Worm (Caenorhabditis elegans) whole organism, mixed stage, embryonic: ENCODE data around the gene idh-2.

Experiments
- M03D4.4 ChIP-seq: sonication (generic microtip); optimal IDR thresholded peaks from 2 replicates; lab custom pipeline; 2017; ENCODE audit warnings: mild to moderate bottlenecking, missing genetic modification characterization, missing compliant biosample characterization
- bed-3 ChIP-seq: fragments of 200-800 bp; sonication (Bioruptor generic); optimal IDR thresholded peaks from 3 replicates; lab custom pipeline; 2018; ENCODE audit warnings: mild to moderate bottlenecking, missing genetic modification characterization, moderate library complexity, missing compliant biosample characterization
- blmp-1 ChIP-seq: fragments of 150-350 bp; optimal IDR thresholded peaks from 2 replicates; lab custom pipeline; 2014; ENCODE audit warnings: missing biosample characterization, missing genetic modification characterization
- ceh-39 ChIP-seq: fragments of 150-350 bp; optimal IDR thresholded peaks from 2 replicates; lab custom pipeline; 2014; ENCODE audit warnings: missing biosample characterization, missing genetic modification characterization
- ceh-43 ChIP-seq: fragments of 200-800 bp; sonication (Bioruptor generic); optimal IDR thresholded peaks from 2 replicates; lab custom pipeline; 2018; ENCODE audit warnings: mild to moderate bottlenecking, missing genetic modification characterization, moderate library complexity, missing compliant biosample characterization
- ceh-83 ChIP-seq: fragments of 200-800 bp; sonication (Bioruptor generic); optimal IDR thresholded peaks from 2 replicates; lab custom pipeline; 2018; ENCODE audit warnings: mild to moderate bottlenecking, missing genetic modification characterization, missing compliant biosample characterization
- ces-1 ChIP-seq: fragments of 150-350 bp; optimal IDR thresholded peaks from 2 replicates; lab custom pipeline; 2014; ENCODE audit warnings: missing biosample characterization, missing genetic modification reagents, missing genetic modification characterization
- drap-1 ChIP-seq: fragments of 200-800 bp; sonication (Bioruptor generic); optimal IDR thresholded peaks from 3 replicates; lab custom pipeline; 2018; ENCODE audit warnings: mild to moderate bottlenecking, missing genetic modification characterization, missing compliant biosample characterization
- elt-1 ChIP-seq: sonication (generic microtip); optimal IDR thresholded peaks from 2 replicates; lab custom pipeline; 2017; ENCODE audit warnings: missing genetic modification characterization, mild to moderate bottlenecking, missing compliant biosample characterization, antibody characterized with exemption, moderate library complexity, borderline replicate concordance; ENCODE audit not compliant: insufficient read depth
- elt-3 ChIP-seq: fragments of 150-350 bp; optimal IDR thresholded peaks from 2 replicates; lab custom pipeline; 2014; ENCODE audit warnings: missing biosample characterization, missing genetic modification characterization
- flh-1 ChIP-seq: fragments of 200-800 bp; sonication (Bioruptor generic); optimal IDR thresholded peaks from 2 replicates; lab custom pipeline; 2018; ENCODE audit warnings: mild to moderate bottlenecking, missing genetic modification characterization, moderate library complexity, missing compliant biosample characterization
- ham-2 ChIP-seq: fragments of 200-800 bp; sonication (Bioruptor generic); optimal IDR thresholded peaks from 2 replicates; lab custom pipeline; 2018; ENCODE audit warnings: mild to moderate bottlenecking, missing genetic modification characterization, missing compliant biosample characterization
- hlh-1 ChIP-seq: fragments of 150-350 bp; optimal IDR thresholded peaks from 2 replicates; lab custom pipeline; 2014; ENCODE audit warnings: missing biosample characterization, missing genetic modification reagents, missing genetic modification characterization
- lin-13 ChIP-seq: fragments of 150-350 bp; optimal IDR thresholded peaks from 2 replicates; lab custom pipeline; 2014; ENCODE audit warnings: missing biosample characterization, missing genetic modification characterization
- lin-32 ChIP-seq: fragments of 200-800 bp; sonication (Bioruptor generic); optimal IDR thresholded peaks from 2 replicates; lab custom pipeline; 2018; ENCODE audit warnings: mild to moderate bottlenecking, missing genetic modification characterization, missing compliant biosample characterization
- lsy-2 ChIP-seq: fragments of 150-350 bp; optimal IDR thresholded peaks from 2 replicates; lab custom pipeline; 2014; ENCODE audit warnings: missing biosample characterization, missing genetic modification characterization
- mep-1 ChIP-seq: fragments of 150-350 bp; optimal IDR thresholded peaks from 2 replicates; lab custom pipeline; 2017; ENCODE audit warnings: missing biosample characterization, missing genetic modification reagents, missing genetic modification characterization, inconsistent platforms
- mls-2 ChIP-seq: sonication (generic microtip); optimal IDR thresholded peaks from 2 replicates; lab custom pipeline; 2016; ENCODE audit warnings: mild to moderate bottlenecking, missing genetic modification characterization, moderate library complexity, missing compliant biosample characterization
- nhr-12 ChIP-seq: fragments of 150-350 bp; optimal IDR thresholded peaks from 2 replicates; lab custom pipeline; 2014; ENCODE audit warnings: missing biosample characterization, missing genetic modification characterization
- nhr-2 ChIP-seq: fragments of 150-350 bp; optimal IDR thresholded peaks from 2 replicates; lab custom pipeline; 2014; ENCODE audit warnings: missing biosample characterization, missing genetic modification characterization
- nhr-237 ChIP-seq: fragments of 150-350 bp; optimal IDR thresholded peaks from 2 replicates; lab custom pipeline; 2014; ENCODE audit warnings: missing biosample characterization, missing genetic modification characterization
- nhr-28 ChIP-seq: fragments of 150-350 bp; optimal IDR thresholded peaks from 2 replicates; lab custom pipeline; 2014; ENCODE audit warnings: missing biosample characterization, missing genetic modification characterization
- pha-4 ChIP-seq: fragments of 150-350 bp; optimal IDR thresholded peaks from 2 replicates; lab custom pipeline; 2018; ENCODE audit warnings: missing biosample characterization, missing genetic modification reagents, missing genetic modification characterization
- sem-2 ChIP-seq: fragments of 200-800 bp; sonication (Bioruptor generic); optimal IDR thresholded peaks from 2 replicates; lab custom pipeline; 2018; ENCODE audit warnings: mild to moderate bottlenecking, missing genetic modification characterization, missing compliant biosample characterization
- sptf-1 ChIP-seq: sonication (generic microtip); optimal IDR thresholded peaks from 2 replicates; lab custom pipeline; 2017; ENCODE audit warnings: mild to moderate bottlenecking, missing genetic modification characterization, moderate library complexity, missing compliant biosample characterization
- tbx-8 ChIP-seq: fragments of 200-800 bp; sonication (Bioruptor generic); optimal IDR thresholded peaks from 2 replicates; lab custom pipeline; 2018; ENCODE audit warnings: mild to moderate bottlenecking, missing genetic modification characterization, moderate library complexity, missing compliant biosample characterization
- unc-120 ChIP-seq: sonication (generic microtip); optimal IDR thresholded peaks from 2 replicates; lab custom pipeline; 2017; ENCODE audit warnings: missing genetic modification characterization, missing compliant biosample characterization; ENCODE audit not compliant: poor library complexity, severe bottlenecking
- unc-39 ChIP-seq: fragments of 150-350 bp; optimal IDR thresholded peaks from 2 replicates; lab custom pipeline; 2014; ENCODE audit warnings: missing biosample characterization, missing genetic modification characterization
- unc-62 ChIP-seq: fragments of 150-350 bp; optimal IDR thresholded peaks from 2 replicates; lab custom pipeline; 2014; ENCODE audit warnings: missing biosample characterization, missing genetic modification reagents, missing genetic modification characterization
- ztf-11 ChIP-seq: fragments of 150-350 bp; optimal IDR thresholded peaks from 2 replicates; lab custom pipeline; 2014; ENCODE audit warnings: missing biosample characterization, missing genetic modification characterization

Gene idh-2

ce11 chrX:11226595-11226994, 10.8 kb downstream of the idh-2 start, which contains the start of gene C34F6.12:
Gene C34F6.12 (minus strand): TSS chrX:11226695.
- no peak for TF ChIP-seq M03D4.4 (tag; lab: Kevin White, UChicago)
- no peak for TF ChIP-seq unc-120 (tag; lab: Kevin White, UChicago)
- no peak for TF ChIP-seq nhr-237 (tag; lab: Kevin White, UChicago)
- no peak for TF ChIP-seq elt-1 (tag; lab: Kevin White, UChicago)
- no peak for TF ChIP-seq unc-62 (GFP tag; lab: Kevin White, UChicago)
- TF ChIP-seq elt-3 (tag; lab: Kevin White, UChicago): no peak
- no peak for TF ChIP-seq bed-3
- no peak for TF ChIP-seq nhr-2
- no peak for TF ChIP-seq ztf-11
- TF ChIP-seq sem-2 (GFP tag; lab: Kevin White, UChicago): no peak
- no peak for TF ChIP-seq blmp-1 (tag; lab: Kevin White, UChicago)
- no peak for TF ChIP-seq lin-13 (tag; lab: Kevin White, UChicago)
- no peak for TF ChIP-seq nhr-12

DNA sequence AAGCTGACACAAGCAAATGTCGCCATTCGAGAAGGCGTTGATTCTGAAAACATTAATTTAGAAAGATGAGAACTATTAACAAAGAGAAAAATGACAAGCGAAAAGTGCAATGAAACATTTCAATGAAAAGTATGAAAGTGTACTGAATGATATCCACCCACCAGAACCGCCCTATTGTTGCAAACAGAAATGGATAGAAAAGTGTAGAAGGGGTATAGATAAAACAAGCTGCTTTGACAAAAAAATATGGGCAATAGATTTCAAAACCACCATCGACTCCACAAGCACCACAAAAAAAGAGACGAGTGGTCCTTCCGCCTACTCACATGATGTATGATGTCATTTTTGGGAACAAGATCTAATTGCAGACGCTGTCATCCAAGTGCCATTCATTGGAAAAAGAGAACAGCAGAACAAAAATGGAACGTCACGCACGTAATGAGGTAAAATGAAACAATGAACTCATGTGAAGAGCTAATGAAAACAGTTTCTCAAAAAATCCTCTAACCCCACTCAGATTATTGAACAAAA, 24.9 kb downstream of the idh-2 start, which contains the start of gene C34F6.10:
Gene C34F6.10, minus strand, starts transcription at position 51 of the 531 bp plus-strand sequence.
- TF ChIP-seq flh-1 (no peak), lin-32 (GFP tag; lab: Kevin White, UChicago) (no peak), drap-1 (GFP tag; lab: Kevin White, UChicago) (no peak), unc-39 (tag; lab: Kevin White, UChicago) (no peak), nhr-28 (no peak), ceh-39 (tag; lab: Kevin White, UChicago) (no peak), lin-13 (tag; lab: Kevin White, UChicago) (no peak), sem-2 (GFP tag; lab: Kevin White, UChicago) (no peak), ztf-11 (no peak), nhr-12 (no peak), unc-120 (tag; lab: Kevin White, UChicago) (no peak), pha-4 (no peak), elt-1 (tag; lab: Kevin White, UChicago) (no peak), sptf-1 (tag; lab: Kevin White, UChicago) (no peak), ceh-83 (GFP tag; lab: Kevin White, UChicago) (no peak), tbx-8 (GFP tag; lab: Kevin White, UChicago) (no peak), mls-2 (tag; lab: Kevin White, UChicago) (no peak), ham-2 (GFP tag; lab: Kevin White, UChicago) (no peak)
- TF ChIP-seq, all 35 proteins: peak for 0

ce11 chrX:11241479-11241878, 25.7 kb downstream of the idh-2 start:
- TF ChIP-seq drap-1 (GFP tag; lab: Kevin White, UChicago) (no peak), ceh-43 (GFP tag; lab: Kevin White, UChicago) (no peak), sem-2 (GFP tag; lab: Kevin White, UChicago) (no peak), nhr-12 (no peak), bed-3 (no peak), nhr-2 (no peak), nhr-237 (tag; lab: Kevin White, UChicago) (no peak), M03D4.4 (tag; lab: Kevin White, UChicago) (no peak), ceh-83 (GFP tag; lab: Kevin White, UChicago) (no peak), mep-1 (tag; lab: Kevin White, UChicago) (no peak)

DNA sequence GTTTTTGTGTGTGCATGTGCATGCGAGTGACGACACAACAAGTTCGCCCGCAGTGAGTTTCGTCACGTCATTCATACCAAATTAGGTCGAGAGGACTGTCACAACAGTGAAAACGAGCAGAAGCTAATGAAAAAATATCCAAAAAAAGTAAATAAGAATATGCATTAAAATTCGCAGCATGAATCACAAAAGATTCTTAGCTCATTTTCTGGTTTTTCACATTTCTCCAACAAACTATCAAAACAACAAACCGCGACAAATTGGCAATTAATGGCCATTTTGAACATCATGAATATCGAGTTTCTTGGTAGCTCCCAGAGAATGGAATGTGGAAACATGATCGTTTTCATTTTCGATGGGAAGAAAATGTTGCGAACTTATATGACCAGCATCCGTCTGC, 27.8 kb downstream of the idh-2 start:
- no peak for TF ChIP-seq lsy-2 (tag; lab: Kevin White, UChicago)
- TF ChIP-seq lin-13 (tag; lab: Kevin White, UChicago): no peak
- no peak for TF ChIP-seq sptf-1 (tag; lab: Kevin White, UChicago)
- no peak for TF ChIP-seq hlh-1 (tag; lab: Kevin White, UChicago)
- no peak for TF ChIP-seq pha-4
- TF ChIP-seq M03D4.4 (tag; lab: Kevin White, UChicago): no peak
- no peak for TF ChIP-seq elt-3 (tag; lab: Kevin White, UChicago)
- no peak for TF ChIP-seq nhr-237 (tag; lab: Kevin White, UChicago)
- no peak for TF ChIP-seq unc-62 (GFP tag; lab: Kevin White, UChicago)
- TF ChIP-seq unc-120 (tag; lab: Kevin White, UChicago): no peak
- no peak for TF ChIP-seq sem-2 (GFP tag; lab: Kevin White, UChicago)
- TF ChIP-seq blmp-1 (tag; lab: Kevin White, UChicago): no peak
- no peak for TF ChIP-seq ceh-43 (GFP tag; lab: Kevin White, UChicago)
- TF ChIP-seq ces-1: no peak
- no peak for TF ChIP-seq ceh-39 (tag; lab: Kevin White, UChicago)
- TF ChIP-seq nhr-28: no peak
- TF ChIP-seq ztf-11: no peak
- no peak for TF ChIP-seq nhr-12
- TF ChIP-seq ham-2 (GFP tag; lab: Kevin White, UChicago): no peak
- TF ChIP-seq, all 35 proteins: peak for 0
